Worm (Caenorhabditis elegans) whole organism, young adult: ENCODE measurements around the gene ZC190.8.
A peak's percentile ranks its signal among the peaks of the same experiment; 100 is the strongest.

Experiments
- F49E8.2 ChIP-seq: sonication (generic microtip); optimal IDR thresholded peaks from 3 replicates; lab custom pipeline; 2017; ENCODE audit warnings: missing genetic modification characterization, mild to moderate bottlenecking, missing compliant biosample characterization, antibody characterized with exemption, moderate library complexity; ENCODE audit not compliant: insufficient read depth
- K11D2.4 ChIP-seq: fragments of 200-800 bp; sonication (Bioruptor generic); IDR thresholded peaks from 2 replicates; pipeline ENCODE4 v1.3.6; 2022; ENCODE audit warnings: missing genetic modification reagents, missing genetic modification characterization, missing compliant biosample characterization
- T26A5.8 ChIP-seq: sonication (generic microtip); optimal IDR thresholded peaks from 2 replicates; lab custom pipeline; 2016; ENCODE audit warnings: missing genetic modification characterization, missing compliant biosample characterization
- Y79H2A.3 ChIP-seq: fragments of 200-800 bp; sonication (Bioruptor generic); conservative IDR thresholded peaks from 2 replicates; pipeline ENCODE4 v1.3.6; 2022; ENCODE audit warnings: missing genetic modification reagents, missing genetic modification characterization, missing compliant biosample characterization
- atf-7 ChIP-seq: sonication (generic microtip); optimal IDR thresholded peaks from 2 replicates; lab custom pipeline; 2017; ENCODE audit warnings: mild to moderate bottlenecking, missing genetic modification characterization, missing compliant biosample characterization
- bed-1 ChIP-seq: fragments of 200-800 bp; sonication (Bioruptor generic); IDR thresholded peaks from 2 replicates; pipeline ENCODE4 v1.3.6; 2022; ENCODE audit warnings: missing genetic modification reagents, missing genetic modification characterization, missing compliant biosample characterization
- cebp-1 ChIP-seq, 2 experiments: fragments of 200-800 bp in 1 of 2; sonication (Bioruptor generic) in 1 of 2; sonication (generic microtip) in 1 of 2; IDR thresholded peaks in 1 of 2; optimal IDR thresholded peaks in 1 of 2; 2 replicates each; pipeline versions ENCODE4 v1.3.6 to Lab custom; 2017 to 2022; ENCODE audit warnings: missing compliant biosample characterization in 2 of 2, missing genetic modification characterization in 2 of 2, mild to moderate bottlenecking in 1 of 2, missing genetic modification reagents in 1 of 2, moderate library complexity in 1 of 2
- ceh-79 ChIP-seq: sonication (generic microtip); optimal IDR thresholded peaks from 2 replicates; lab custom pipeline; 2017; ENCODE audit warnings: mild to moderate bottlenecking, missing genetic modification characterization, missing compliant biosample characterization
- ceh-91 ChIP-seq: fragments of 200-800 bp; sonication (Bioruptor generic); IDR thresholded peaks from 2 replicates; pipeline ENCODE4 v1.3.6; 2022; ENCODE audit warnings: missing genetic modification reagents, missing genetic modification characterization, missing compliant biosample characterization
- dox-1 ChIP-seq: fragments of 200-800 bp; sonication (Bioruptor generic); IDR thresholded peaks from 2 replicates; pipeline ENCODE4 v1.3.6; 2022; ENCODE audit warnings: missing genetic modification reagents, missing genetic modification characterization, missing compliant biosample characterization
- ekl-4 ChIP-seq: fragments of 200-800 bp; sonication (Bioruptor generic); IDR thresholded peaks from 2 replicates; pipeline ENCODE4 v1.3.6; 2022; ENCODE audit warnings: missing genetic modification reagents, missing genetic modification characterization, missing compliant biosample characterization
- let-607 ChIP-seq, 2 experiments: fragments of 200-800 bp in 1 of 2; sonication (Bioruptor generic) in 1 of 2; sonication (generic microtip) in 1 of 2; optimal IDR thresholded peaks; 2 replicates each; lab custom pipeline; 2016 to 2018; ENCODE audit warnings: mild to moderate bottlenecking in 2 of 2, missing compliant biosample characterization in 2 of 2, missing genetic modification characterization in 2 of 2, moderate library complexity in 2 of 2, missing genotype in 1 of 2
- madf-8 ChIP-seq: fragments of 200-800 bp; sonication (Bioruptor generic); conservative IDR thresholded peaks from 2 replicates; pipeline ENCODE4 v1.3.6; 2022; ENCODE audit warnings: missing genetic modification reagents, missing genetic modification characterization, missing compliant biosample characterization
- nfyb-1 ChIP-seq: fragments of 200-800 bp; sonication (Bioruptor generic); IDR thresholded peaks from 2 replicates; pipeline ENCODE4 v1.3.6; 2022; ENCODE audit warnings: missing genetic modification reagents, missing genetic modification characterization, missing compliant biosample characterization
- nhr-120 ChIP-seq: fragments of 200-800 bp; sonication (Bioruptor generic); IDR thresholded peaks from 2 replicates; pipeline ENCODE4 v1.3.6; 2022; ENCODE audit warnings: missing genetic modification characterization, missing compliant biosample characterization
- nhr-80 ChIP-seq: sonication (generic microtip); optimal IDR thresholded peaks from 2 replicates; lab custom pipeline; 2016; ENCODE audit warnings: missing genetic modification characterization, missing compliant biosample characterization
- pbrm-1 ChIP-seq: fragments of 200-800 bp; sonication (Bioruptor generic); IDR thresholded peaks from 2 replicates; pipeline ENCODE4 v1.3.6; 2022; ENCODE audit warnings: missing genetic modification reagents, missing genetic modification characterization, missing compliant biosample characterization
- sea-2 ChIP-seq: fragments of 200-800 bp; sonication (Bioruptor generic); IDR thresholded peaks from 2 replicates; pipeline ENCODE4 v1.3.6; 2022; ENCODE audit warnings: missing genetic modification characterization, missing compliant biosample characterization
- snpc-1.1 ChIP-seq: sonication (generic microtip); optimal IDR thresholded peaks from 2 replicates; lab custom pipeline; 2017; ENCODE audit warnings: missing genetic modification characterization, mild to moderate bottlenecking, missing compliant biosample characterization, antibody characterized with exemption, moderate library complexity, missing genotype, missing genetic modification reagents; ENCODE audit not compliant: insufficient read depth
- snpc-1.3 ChIP-seq: sonication (generic microtip); optimal IDR thresholded peaks from 2 replicates; lab custom pipeline; 2017; ENCODE audit warnings: missing genetic modification characterization, mild to moderate bottlenecking, missing compliant biosample characterization, antibody characterized with exemption, moderate library complexity, missing genotype, missing genetic modification reagents; ENCODE audit not compliant: insufficient read depth
- somi-1 ChIP-seq: fragments of 200-800 bp; sonication (Bioruptor generic); optimal IDR thresholded peaks from 2 replicates; lab custom pipeline; 2018; ENCODE audit warnings: mild to moderate bottlenecking, missing genetic modification characterization, missing compliant biosample characterization
- unc-62 ChIP-seq: fragments of 150-350 bp; optimal IDR thresholded peaks from 2 replicates; lab custom pipeline; 2014; ENCODE audit warnings: missing biosample characterization, missing genetic modification reagents, missing genetic modification characterization
- zfh-2 ChIP-seq: fragments of 200-800 bp; sonication (Bioruptor generic); conservative IDR thresholded peaks from 2 replicates; pipeline ENCODE4 v1.3.6; 2022; ENCODE audit warnings: missing genetic modification reagents, missing genetic modification characterization, missing compliant biosample characterization
- ztf-22 ChIP-seq: fragments of 200-800 bp; sonication (Bioruptor generic); optimal IDR thresholded peaks from 2 replicates; lab custom pipeline; 2018; ENCODE audit warnings: mild to moderate bottlenecking, missing genetic modification characterization, moderate library complexity, missing compliant biosample characterization
- ztf-26 ChIP-seq: sonication (generic microtip); optimal IDR thresholded peaks from 2 replicates; lab custom pipeline; 2017; ENCODE audit warnings: missing genetic modification characterization, missing compliant biosample characterization
- ztf-3 ChIP-seq: fragments of 200-800 bp; sonication (Bioruptor generic); optimal IDR thresholded peaks from 2 replicates; lab custom pipeline; 2018; ENCODE audit warnings: mild to moderate bottlenecking, missing genetic modification characterization, missing compliant biosample characterization

Gene ZC190.8

ce11 chrV:8662056-8663006 lies 25.3 kb downstream of the ZC190.8 start (continued):
- no peak for TF ChIP-seq snpc-1.3 (tag; lab: Kevin White, UChicago)
- no peak for TF ChIP-seq nhr-120 (GFP tag; lab: Robert Waterston, UW)
- no peak for TF ChIP-seq ceh-79 (tag; lab: Kevin White, UChicago)
- TF ChIP-seq ztf-26 (tag; lab: Kevin White, UChicago): peak; percentile 29
- TF ChIP-seq F49E8.2 (tag; lab: Kevin White, UChicago): no peak
- TF ChIP-seq ztf-3 (GFP tag; lab: Kevin White, UChicago): no peak
- TF ChIP-seq madf-8: no peak
- TF ChIP-seq K11D2.4 (GFP tag; lab: Robert Waterston, UW): no peak
- TF ChIP-seq pbrm-1 (GFP tag; lab: Robert Waterston, UW): no peak
- TF ChIP-seq nfyb-1 (GFP tag; lab: Robert Waterston, UW): 0 out of 2 replicates have a peak, but pooled peaks have one; percentile 38
- no peak for TF ChIP-seq snpc-1.1
- TF ChIP-seq T26A5.8: no peak
- TF ChIP-seq Y79H2A.3 (GFP tag; lab: Robert Waterston, UW): no peak

ce11 chrV:8661241-8661954 lies 26.2 kb downstream of the ZC190.8 start:
- TF ChIP-seq cebp-1 (GFP tag; IDR thresholded peaks at IDR 0.05; lab: Robert Waterston, UW) (no peak), cebp-1 (tag; optimal IDR thresholded peaks at IDR 0.05; lab: Kevin White, UChicago) (peak; percentile 48), nhr-80 (tag; lab: Kevin White, UChicago) (peak; percentile 98), ztf-22 (GFP tag; lab: Kevin White, UChicago) (peak; percentile 27), unc-62 (GFP tag; lab: Kevin White, UChicago) (no peak), dox-1 (GFP tag; lab: Robert Waterston, UW) (peak; percentile 73)

ce11 chrV:8660475-8660874 lies 27.1 kb downstream of the ZC190.8 start:
- TF ChIP-seq zfh-2 (GFP tag; lab: Robert Waterston, UW) (peak; percentile 56), ekl-4 (GFP tag; lab: Robert Waterston, UW) (no peak)

- peak in 1 of 2 experiments; percentile 38 for TF ChIP-seq let-607 (tag; optimal IDR thresholded peaks at IDR 0.05; lab: Kevin White, UChicago)
- peak; percentile 39 for TF ChIP-seq somi-1 (GFP tag; lab: Kevin White, UChicago)
- no peak for TF ChIP-seq cebp-1 (GFP tag; IDR thresholded peaks at IDR 0.05; lab: Robert Waterston, UW)
- peak; percentile 10 for TF ChIP-seq cebp-1 (tag; optimal IDR thresholded peaks at IDR 0.05; lab: Kevin White, UChicago)
- TF ChIP-seq ceh-91 (GFP tag; lab: Robert Waterston, UW): no peak
- peak; percentile 20 for TF ChIP-seq nhr-80 (tag; lab: Kevin White, UChicago)
Observed at ce11 chrV:8658577-8659362, 28.8 kb downstream of the ZC190.8 start.

- peak; percentile 69; the same call in 1 of the 2 replicates for TF ChIP-seq cebp-1 (GFP tag; IDR thresholded peaks at IDR 0.05; lab: Robert Waterston, UW)
- TF ChIP-seq cebp-1 (tag; optimal IDR thresholded peaks at IDR 0.05; lab: Kevin White, UChicago): peak; percentile 75
- no peak for TF ChIP-seq sea-2 (GFP tag; lab: Robert Waterston, UW)
- TF ChIP-seq atf-7 (tag; lab: Kevin White, UChicago): no peak
- TF ChIP-seq bed-1 (GFP tag; lab: Robert Waterston, UW): no peak
Observed at ce11 chrV:8657911-8658310, 29.7 kb downstream of the ZC190.8 start.
